Worm (Caenorhabditis elegans): ENCODE measurements around the gene oac-37.
A peak's percentile ranks its signal among the peaks of the same experiment; 100 is the strongest.

oac-37 gene

ce11 chrIV:14106274-14106673 is 39.4 kb upstream of the oac-37 start, which contains the start of gene ins-34:
Gene ins-34 (plus strand): TSS chrIV:14106574.
- TF ChIP-seq mef-2 (tag; optimal IDR thresholded peaks at IDR 0.05) = no peak
- no peak for TF ChIP-seq hpl-2 (GFP tag; optimal IDR thresholded peaks at IDR 0.05)
- no peak for TF ChIP-seq mab-9 (GFP tag; IDR thresholded peaks at IDR 0.05)

- TF ChIP-seq sox-4 (tag; optimal IDR thresholded peaks at IDR 0.05) = no peak
Observed at ce11 chrIV:14107647-14108046, 38.0 kb upstream of the oac-37 start.

- no peak for TF ChIP-seq unc-30 (tag; optimal IDR thresholded peaks at IDR 0.05)
- TF ChIP-seq efl-1 (optimal IDR thresholded peaks at IDR 0.05) = peak; percentile 10 to 69
- peak in 1 of 2 experiments; percentile 55 for TF ChIP-seq efl-1 (GFP tag; optimal IDR thresholded peaks at IDR 0.05 in 1 of 2)
- TF ChIP-seq Y116A8C.19 (tag; optimal IDR thresholded peaks at IDR 0.05; ENCODE audit: borderline replicate concordance) = no peak
- TF ChIP-seq snpc-4 (tag; optimal IDR thresholded peaks at IDR 0.05) = no peak
- TF ChIP-seq dpl-1 (GFP tag; optimal IDR thresholded peaks at IDR 0.05) = peak in 1 of 3 experiments; percentile 33
- no peak for TF ChIP-seq lin-14 (GFP tag; optimal IDR thresholded peaks at IDR 0.05)
Observed at ce11 chrIV:14113621-14114020, 32.1 kb upstream of the oac-37 start.

- no peak for TF ChIP-seq ceh-88 (GFP tag; IDR thresholded peaks at IDR 0.05)
- no peak for TF ChIP-seq fos-1 (tag; optimal IDR thresholded peaks at IDR 0.05)
- no peak for TF ChIP-seq snpc-4 (tag; optimal IDR thresholded peaks at IDR 0.05)
- TF ChIP-seq nhr-47 (tag; optimal IDR thresholded peaks at IDR 0.05) = no peak
- no peak for TF ChIP-seq pqm-1 (tag; optimal IDR thresholded peaks at IDR 0.05)
- TF ChIP-seq snu-23 (GFP tag; optimal IDR thresholded peaks at IDR 0.05) = no peak
- TF ChIP-seq sup-37 (GFP tag; optimal IDR thresholded peaks at IDR 0.05) = no peak
- no peak for TF ChIP-seq mdl-1 (tag; optimal IDR thresholded peaks at IDR 0.05)
- TF ChIP-seq nhr-76 (tag; optimal IDR thresholded peaks at IDR 0.05) = no peak
- no peak for TF ChIP-seq lin-15B (tag; optimal IDR thresholded peaks at IDR 0.05)
- no peak for TF ChIP-seq isw-1 (GFP tag; IDR thresholded peaks at IDR 0.05)
- TF ChIP-seq nhr-84 (tag; optimal IDR thresholded peaks at IDR 0.05) = no peak
- no peak for TF ChIP-seq unc-62 (GFP tag; optimal IDR thresholded peaks at IDR 0.05)
Observed at ce11 chrIV:14114357-14114756, 31.3 kb upstream of the oac-37 start.

- TF ChIP-seq zag-1 (tag; optimal IDR thresholded peaks at IDR 0.05) = no peak
- no peak for TF ChIP-seq rnt-1 (tag; optimal IDR thresholded peaks at IDR 0.05)
- no peak for TF ChIP-seq irx-1 (tag; optimal IDR thresholded peaks at IDR 0.05)
- TF ChIP-seq ztf-11 (tag; optimal IDR thresholded peaks at IDR 0.05) = no peak
- no peak for TF ChIP-seq grh-1 (GFP tag; IDR thresholded peaks at IDR 0.05)
- no peak for TF ChIP-seq sup-37 (GFP tag; optimal IDR thresholded peaks at IDR 0.05)
- no peak for TF ChIP-seq dsc-1 (tag; optimal IDR thresholded peaks at IDR 0.05)
Observed at ce11 chrIV:14115045-14115444, 30.6 kb upstream of the oac-37 start.

ce11 chrIV:14115556-14115955 is 30.1 kb upstream of the oac-37 start:
- TF ChIP-seq ama-1 (optimal IDR thresholded peaks at IDR 0.05) = no peak
- no peak for TF ChIP-seq ceh-63 (GFP tag; optimal IDR thresholded peaks at IDR 0.05)
- no peak for TF ChIP-seq F16B12.6 (tag; optimal IDR thresholded peaks at IDR 0.05)
- no peak for TF ChIP-seq aly-2 (tag; optimal IDR thresholded peaks at IDR 0.05)
- TF ChIP-seq unc-62 (GFP tag; optimal IDR thresholded peaks at IDR 0.05) = no peak
- no peak for TF ChIP-seq tlp-1 (tag; optimal IDR thresholded peaks at IDR 0.05)
- no peak for TF ChIP-seq efl-3 (GFP tag; optimal IDR thresholded peaks at IDR 0.05)
